Worm (Caenorhabditis elegans): ENCODE results near the gene tsp-20.

tsp-20 gene

ce11 chrX:12007905-12008466 lies 25.9 kb downstream of the tsp-20 start:
- TF ChIP-seq ama-1 (optimal IDR thresholded peaks at IDR 0.05), result no peak
- TF ChIP-seq tbx-37 (GFP tag; conservative IDR thresholded peaks at IDR 0.05), result no peak
- no peak for TF ChIP-seq hmg-4 (GFP tag; optimal IDR thresholded peaks at IDR 0.05)
- no peak for TF ChIP-seq hmbx-1 (tag; optimal IDR thresholded peaks at IDR 0.05)
- TF ChIP-seq tbx-11 (GFP tag; IDR thresholded peaks at IDR 0.05), result no peak
- TF ChIP-seq pes-1 (GFP tag; IDR thresholded peaks at IDR 0.05), result no peak
- TF ChIP-seq hnd-1 (tag; optimal IDR thresholded peaks at IDR 0.05), result no peak
- TF ChIP-seq flt-1 (GFP tag; IDR thresholded peaks at IDR 0.05), result no peak
- TF ChIP-seq F13C5.2 (tag; optimal IDR thresholded peaks at IDR 0.05), result no peak
- TF ChIP-seq ceh-13 (GFP tag; optimal IDR thresholded peaks at IDR 0.05), result no peak

DNA sequence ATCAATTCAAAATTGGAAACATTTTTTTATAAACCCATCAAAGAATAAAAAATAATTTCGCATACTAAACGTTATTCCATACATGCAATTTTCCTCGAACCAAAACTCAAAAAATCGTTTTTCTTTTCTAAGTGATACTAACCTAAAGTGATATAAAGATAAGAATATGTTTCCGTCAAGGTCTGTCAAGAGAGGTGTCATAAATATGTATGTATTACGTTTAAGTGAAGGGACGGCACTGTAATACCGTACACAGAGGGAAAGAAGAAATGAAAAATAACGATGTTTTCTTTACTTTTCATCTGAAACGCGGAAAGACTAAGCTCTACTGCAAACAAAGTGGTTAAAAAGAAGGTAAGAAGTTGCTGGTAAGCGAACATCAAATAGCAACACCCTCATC lies 27.4 kb downstream of the tsp-20 start:
- no peak for TF ChIP-seq scrt-1 (GFP tag; IDR thresholded peaks at IDR 0.05)
- no peak for TF ChIP-seq B0310.2 (tag; optimal IDR thresholded peaks at IDR 0.05)
- no peak for TF ChIP-seq ets-7 (tag; optimal IDR thresholded peaks at IDR 0.05)

- TF ChIP-seq tbx-11 (GFP tag; IDR thresholded peaks at IDR 0.05), result no peak
Measured at ce11 chrX:12005499-12005959, 28.3 kb downstream of the tsp-20 start, which contains the start of gene sma-5. TSS of gene sma-5 (minus strand) at chrX:12005549.

DNA sequence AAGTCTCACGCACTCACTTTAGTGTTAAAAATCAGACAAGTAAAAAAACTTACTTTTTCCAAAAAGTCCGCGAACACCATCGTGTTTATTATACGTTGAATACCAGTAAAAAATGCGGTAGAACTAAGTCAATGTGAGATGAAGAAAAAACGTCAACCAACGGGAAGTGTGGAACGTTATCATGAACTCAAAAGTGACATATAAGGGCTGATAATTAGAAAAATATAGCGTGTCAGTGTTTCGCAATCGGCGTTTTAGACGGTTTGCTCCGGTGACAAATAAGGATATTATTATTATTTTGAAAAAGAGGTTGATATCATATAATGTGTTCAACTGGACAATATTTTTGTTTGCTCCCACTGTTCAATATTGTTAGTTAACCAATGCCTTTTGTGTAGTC lies 28.9 kb downstream of the tsp-20 start:
- TF ChIP-seq hnd-1 (tag; optimal IDR thresholded peaks at IDR 0.05), result no peak
- TF ChIP-seq tra-4 (tag; optimal IDR thresholded peaks at IDR 0.05), result no peak

DNA sequence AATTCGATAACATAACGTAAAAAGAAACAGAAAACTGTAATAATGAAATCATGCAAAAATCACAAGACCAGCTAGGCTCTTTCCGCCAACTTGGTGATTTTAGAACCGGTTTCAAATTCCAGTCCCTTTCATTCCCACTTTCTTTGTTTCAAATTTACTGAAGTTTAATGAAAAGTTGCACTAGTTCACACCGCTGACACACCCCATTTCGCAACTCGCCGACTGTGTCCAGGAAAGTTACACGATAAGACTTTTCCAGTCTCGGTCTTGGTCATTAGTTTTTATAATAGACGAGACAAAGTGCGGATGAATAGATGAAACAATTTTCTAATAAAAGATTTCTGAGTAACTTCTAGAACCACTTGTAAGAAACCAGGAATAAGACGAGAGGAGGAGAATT lies 29.9 kb downstream of the tsp-20 start:
- no peak for TF ChIP-seq tbx-11 (GFP tag; IDR thresholded peaks at IDR 0.05)
- TF ChIP-seq tra-4 (tag; optimal IDR thresholded peaks at IDR 0.05), result no peak
- TF ChIP-seq hmbx-1 (tag; optimal IDR thresholded peaks at IDR 0.05), result no peak
- TF ChIP-seq sea-1 (GFP tag; conservative IDR thresholded peaks at IDR 0.05), result no peak
- TF ChIP-seq B0310.2 (tag; optimal IDR thresholded peaks at IDR 0.05), result no peak
- TF ChIP-seq pes-1 (GFP tag; IDR thresholded peaks at IDR 0.05), result no peak
- no peak for TF ChIP-seq ceh-13 (GFP tag; optimal IDR thresholded peaks at IDR 0.05)
- TF ChIP-seq ceh-36 (tag; optimal IDR thresholded peaks at IDR 0.05), result no peak
- TF ChIP-seq ets-7 (tag; optimal IDR thresholded peaks at IDR 0.05), result no peak
- no peak for TF ChIP-seq scrt-1 (GFP tag; IDR thresholded peaks at IDR 0.05)

ce11 chrX:12001600-12001999 lies 32.2 kb downstream of the tsp-20 start:
- no peak for TF ChIP-seq hnd-1 (tag; optimal IDR thresholded peaks at IDR 0.05)
- no peak for TF ChIP-seq tbx-11 (GFP tag; IDR thresholded peaks at IDR 0.05)
- no peak for TF ChIP-seq ets-7 (tag; optimal IDR thresholded peaks at IDR 0.05)
- no peak for TF ChIP-seq tra-4 (tag; optimal IDR thresholded peaks at IDR 0.05)
- no peak for TF ChIP-seq F13C5.2 (tag; optimal IDR thresholded peaks at IDR 0.05)
- TF ChIP-seq ama-1 (optimal IDR thresholded peaks at IDR 0.05), result no peak
- TF ChIP-seq aly-1 (tag; optimal IDR thresholded peaks at IDR 0.05), result no peak

DNA sequence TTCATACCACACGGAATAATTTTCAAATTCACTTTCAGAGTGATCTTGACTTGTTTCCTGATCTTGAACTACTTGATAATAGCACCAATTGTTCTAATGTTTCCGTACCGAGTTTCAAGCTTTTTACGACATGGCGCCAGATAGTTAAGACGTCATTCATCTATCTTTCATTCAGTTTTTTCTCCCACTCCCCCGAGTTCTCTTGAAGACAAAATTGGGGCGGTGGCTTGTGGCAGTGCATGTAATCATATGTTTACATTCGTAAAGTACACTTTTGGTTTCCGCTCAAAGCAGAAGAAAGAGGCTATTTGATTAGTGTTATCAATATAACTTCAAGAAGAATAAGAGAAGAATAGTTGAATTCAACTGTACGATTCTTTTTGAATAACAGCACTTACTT lies 34.3 kb downstream of the tsp-20 start:
- TF ChIP-seq sea-1 (GFP tag; conservative IDR thresholded peaks at IDR 0.05) (no peak), aly-1 (tag; optimal IDR thresholded peaks at IDR 0.05) (no peak), hmbx-1 (tag; optimal IDR thresholded peaks at IDR 0.05) (no peak), hmg-4 (GFP tag; optimal IDR thresholded peaks at IDR 0.05) (no peak), B0310.2 (tag; optimal IDR thresholded peaks at IDR 0.05) (no peak), tbx-11 (GFP tag; IDR thresholded peaks at IDR 0.05) (no peak), scrt-1 (GFP tag; IDR thresholded peaks at IDR 0.05) (no peak), flt-1 (GFP tag; IDR thresholded peaks at IDR 0.05) (no peak), hnd-1 (tag; optimal IDR thresholded peaks at IDR 0.05) (no peak), tra-4 (tag; optimal IDR thresholded peaks at IDR 0.05) (no peak), F13C5.2 (tag; optimal IDR thresholded peaks at IDR 0.05) (no peak), tbx-37 (GFP tag; conservative IDR thresholded peaks at IDR 0.05) (no peak), ceh-36 (tag; optimal IDR thresholded peaks at IDR 0.05) (no peak), ama-1 (optimal IDR thresholded peaks at IDR 0.05) (no peak), pes-1 (GFP tag; IDR thresholded peaks at IDR 0.05) (no peak), ets-7 (tag; optimal IDR thresholded peaks at IDR 0.05) (no peak), ceh-13 (GFP tag; optimal IDR thresholded peaks at IDR 0.05) (no peak)

ce11 chrX:11996606-11997005 lies 37.2 kb downstream of the tsp-20 start:
- TF ChIP-seq F13C5.2 (tag; optimal IDR thresholded peaks at IDR 0.05) (no peak), tbx-37 (GFP tag; conservative IDR thresholded peaks at IDR 0.05) (no peak), ama-1 (optimal IDR thresholded peaks at IDR 0.05) (no peak), tbx-11 (GFP tag; IDR thresholded peaks at IDR 0.05) (no peak), hnd-1 (tag; optimal IDR thresholded peaks at IDR 0.05) (no peak), sea-1 (GFP tag; conservative IDR thresholded peaks at IDR 0.05) (no peak), flt-1 (GFP tag; IDR thresholded peaks at IDR 0.05) (no peak), B0310.2 (tag; optimal IDR thresholded peaks at IDR 0.05) (no peak), hmbx-1 (tag; optimal IDR thresholded peaks at IDR 0.05) (no peak), ets-7 (tag; optimal IDR thresholded peaks at IDR 0.05) (no peak), scrt-1 (GFP tag; IDR thresholded peaks at IDR 0.05) (no peak), aly-1 (tag; optimal IDR thresholded peaks at IDR 0.05) (no peak), ceh-36 (tag; optimal IDR thresholded peaks at IDR 0.05) (no peak), ceh-13 (GFP tag; optimal IDR thresholded peaks at IDR 0.05) (no peak), pes-1 (GFP tag; IDR thresholded peaks at IDR 0.05) (no peak)

DNA sequence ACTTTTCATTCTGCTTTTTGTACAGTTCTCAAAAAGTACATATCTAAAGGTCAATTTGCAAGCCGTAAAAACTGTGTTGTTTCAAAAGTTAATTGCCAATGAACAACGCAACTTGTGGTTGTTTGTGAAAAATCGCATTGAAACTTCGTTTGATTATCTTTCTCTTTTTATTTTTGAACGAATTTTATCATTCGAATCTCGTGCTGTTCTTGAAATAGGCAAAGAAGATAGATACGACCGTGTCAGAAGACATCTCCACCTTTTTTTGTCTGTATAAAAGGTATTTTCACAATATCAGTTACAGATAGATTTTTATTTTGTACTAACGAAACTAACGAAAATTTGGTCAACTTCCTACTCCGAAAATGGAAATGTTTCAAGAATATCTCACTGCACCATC lies 39.4 kb downstream of the tsp-20 start, which contains the start of gene C49F5.7:
Gene C49F5.7 (plus strand): TSS at position 301 of the 400 bp plus-strand sequence.
- no peak for TF ChIP-seq hnd-1 (tag; optimal IDR thresholded peaks at IDR 0.05)
- TF ChIP-seq ceh-36 (tag; optimal IDR thresholded peaks at IDR 0.05), result no peak
- no peak for TF ChIP-seq hmg-4 (GFP tag; optimal IDR thresholded peaks at IDR 0.05)
- no peak for TF ChIP-seq B0310.2 (tag; optimal IDR thresholded peaks at IDR 0.05)
- no peak for TF ChIP-seq pes-1 (GFP tag; IDR thresholded peaks at IDR 0.05)
- no peak for TF ChIP-seq ceh-13 (GFP tag; optimal IDR thresholded peaks at IDR 0.05)
